Worm (Caenorhabditis elegans) whole organism, L1 larva: ENCODE results near the gene arrd-19.

Experiments used
- F16B12.6 ChIP-seq: fragments of 150-350 bp; optimal IDR thresholded peaks from 2 replicates; lab custom pipeline; 2014; ENCODE audit warnings: missing biosample characterization, missing genetic modification characterization
- aha-1 ChIP-seq: fragments of 150-350 bp; optimal IDR thresholded peaks from 2 replicates; lab custom pipeline; 2014; ENCODE audit warnings: missing biosample characterization, missing genetic modification characterization
- aly-2 ChIP-seq: fragments of 150-350 bp; optimal IDR thresholded peaks from 2 replicates; lab custom pipeline; 2014; ENCODE audit warnings: missing biosample characterization, missing genetic modification characterization
- ama-1 ChIP-seq: fragments of 150-350 bp; optimal IDR thresholded peaks from 2 replicates; lab custom pipeline; 2014
- blmp-1 ChIP-seq: fragments of 150-350 bp; optimal IDR thresholded peaks from 2 replicates; lab custom pipeline; 2014; ENCODE audit warnings: missing biosample characterization, missing genetic modification characterization
- ceh-63 ChIP-seq: fragments of 200-800 bp; sonication (Bioruptor generic); optimal IDR thresholded peaks from 2 replicates; lab custom pipeline; 2018; ENCODE audit warnings: mild to moderate bottlenecking, missing genetic modification characterization, missing compliant biosample characterization
- ceh-82 ChIP-seq, 3 experiments: fragments of 150-350 bp in 1 of 3; sonication (generic microtip) in 2 of 3; optimal IDR thresholded peaks; 2 replicates each; lab custom pipeline; 2014 to 2017; ENCODE audit warnings: missing biosample characterization in 3 of 3, missing genetic modification characterization in 3 of 3
- ceh-88 ChIP-seq: fragments of 200-800 bp; sonication (Bioruptor generic); IDR thresholded peaks from 2 replicates; pipeline ENCODE4 v1.3.6; 2022; ENCODE audit warnings: missing genetic modification characterization, missing compliant biosample characterization
- ces-1 ChIP-seq: fragments of 150-350 bp; optimal IDR thresholded peaks from 2 replicates; lab custom pipeline; 2014; ENCODE audit warnings: missing biosample characterization, missing genetic modification reagents, missing genetic modification characterization
- dpl-1 ChIP-seq, 3 experiments: fragments of 150-350 bp in 2 of 3; sonication (generic microtip) in 1 of 3; optimal IDR thresholded peaks; 2 replicates each; lab custom pipeline; 2014 to 2017; ENCODE audit warnings: missing biosample characterization in 3 of 3, missing genetic modification characterization in 3 of 3, missing genetic modification reagents in 3 of 3
- efl-1 ChIP-seq, 4 experiments: fragments of 150-350 bp; optimal IDR thresholded peaks in 3 of 4; peaks in 1 of 4; 1 replicate in 1 of 4; 2 replicates in 3 of 4; lab custom pipeline; 2014; ENCODE audit warnings: missing biosample characterization in 2 of 4, missing genetic modification characterization in 2 of 4, missing genetic modification reagents in 2 of 4
- efl-3 ChIP-seq: fragments of 200-800 bp; sonication (Bioruptor generic); optimal IDR thresholded peaks from 2 replicates; lab custom pipeline; 2018; ENCODE audit warnings: mild to moderate bottlenecking, missing genetic modification characterization, missing compliant biosample characterization
- egl-27 ChIP-seq, 2 experiments: fragments of 150-350 bp in 1 of 2; sonication (generic microtip); optimal IDR thresholded peaks; 3 replicates each; lab custom pipeline; 2017 to 2018; ENCODE audit warnings: missing biosample characterization in 2 of 2, missing genetic modification characterization in 2 of 2, missing genetic modification reagents in 2 of 2
- ets-5 ChIP-seq: fragments of 200-800 bp; sonication (Bioruptor generic); IDR thresholded peaks from 2 replicates; pipeline ENCODE4 v1.3.6; 2022; ENCODE audit warnings: missing genetic modification characterization, missing compliant biosample characterization
- fkh-8 ChIP-seq: sonication (generic microtip); optimal IDR thresholded peaks from 2 replicates; lab custom pipeline; 2016; ENCODE audit warnings: mild to moderate bottlenecking, missing genetic modification characterization, missing compliant biosample characterization
- fos-1 ChIP-seq: fragments of 150-350 bp; optimal IDR thresholded peaks from 2 replicates; lab custom pipeline; 2014; ENCODE audit warnings: missing biosample characterization, missing genetic modification characterization
- hpl-2 ChIP-seq: fragments of 150-350 bp; optimal IDR thresholded peaks from 2 replicates; lab custom pipeline; 2014; ENCODE audit warnings: missing biosample characterization, missing genetic modification reagents, missing genetic modification characterization
- irx-1 ChIP-seq: sonication (generic microtip); optimal IDR thresholded peaks from 2 replicates; lab custom pipeline; 2016; ENCODE audit warnings: missing genetic modification characterization, missing compliant biosample characterization
- lin-14 ChIP-seq: fragments of 200-800 bp; sonication (Bioruptor generic); optimal IDR thresholded peaks from 2 replicates; lab custom pipeline; 2018; ENCODE audit warnings: mild to moderate bottlenecking, missing genetic modification characterization, moderate library complexity, missing compliant biosample characterization
- lin-15B ChIP-seq: fragments of 150-350 bp; sonication (generic microtip); optimal IDR thresholded peaks from 3 replicates; lab custom pipeline; 2014; ENCODE audit warnings: missing biosample characterization, missing genetic modification characterization
- lin-35 ChIP-seq, 2 experiments: fragments of 150-350 bp; optimal IDR thresholded peaks; 2 replicates each; lab custom pipeline; 2014; ENCODE audit warnings: missing biosample characterization in 2 of 2, missing genetic modification characterization in 2 of 2, missing genetic modification reagents in 2 of 2
- lsy-2 ChIP-seq, 2 experiments: fragments of 150-350 bp; optimal IDR thresholded peaks; 2 replicates each; lab custom pipeline; 2014; ENCODE audit warnings: missing biosample characterization in 2 of 2, missing genetic modification characterization in 2 of 2
- mdl-1 ChIP-seq, 2 experiments: fragments of 150-350 bp; optimal IDR thresholded peaks; 2 replicates each; lab custom pipeline; 2014 to 2017; ENCODE audit warnings: missing biosample characterization in 2 of 2, missing genetic modification characterization in 2 of 2, inconsistent platforms in 1 of 2
- mep-1 ChIP-seq: fragments of 150-350 bp; optimal IDR thresholded peaks from 2 replicates; lab custom pipeline; 2014; ENCODE audit warnings: missing biosample characterization, missing genetic modification characterization
- nhr-11 ChIP-seq: fragments of 150-350 bp; optimal IDR thresholded peaks from 2 replicates; lab custom pipeline; 2014; ENCODE audit warnings: missing biosample characterization, missing genetic modification characterization
- nhr-19 ChIP-seq: fragments of 200-800 bp; sonication (Bioruptor generic); conservative IDR thresholded peaks from 2 replicates; pipeline ENCODE4 v1.3.6; 2022; ENCODE audit warnings: missing genetic modification characterization, missing compliant biosample characterization
- nhr-20 ChIP-seq: sonication (generic microtip); optimal IDR thresholded peaks from 2 replicates; lab custom pipeline; 2016; ENCODE audit warnings: mild to moderate bottlenecking, missing genetic modification characterization, missing compliant biosample characterization
- nhr-237 ChIP-seq: fragments of 150-350 bp; optimal IDR thresholded peaks from 2 replicates; lab custom pipeline; 2014; ENCODE audit warnings: missing biosample characterization, missing genetic modification characterization
- nhr-47 ChIP-seq: sonication (generic microtip); optimal IDR thresholded peaks from 2 replicates; lab custom pipeline; 2016; ENCODE audit warnings: mild to moderate bottlenecking, missing genetic modification characterization, moderate library complexity, missing compliant biosample characterization
- nhr-71 ChIP-seq: sonication (generic microtip); optimal IDR thresholded peaks from 2 replicates; lab custom pipeline; 2016; ENCODE audit warnings: mild to moderate bottlenecking, missing genetic modification characterization, moderate library complexity, missing compliant biosample characterization
- nhr-76 ChIP-seq: sonication (generic microtip); optimal IDR thresholded peaks from 2 replicates; lab custom pipeline; 2017; ENCODE audit warnings: missing biosample characterization, missing genetic modification characterization
- nhr-85 ChIP-seq: sonication (generic microtip); peaks from one replicate; lab custom pipeline; 2016; ENCODE audit warnings: missing genetic modification characterization, inconsistent platforms, missing compliant biosample characterization
- pag-3 ChIP-seq: sonication (generic microtip); optimal IDR thresholded peaks from 2 replicates; lab custom pipeline; 2017; ENCODE audit warnings: missing genetic modification characterization, mild to moderate bottlenecking, missing compliant biosample characterization, antibody characterized with exemption, borderline replicate concordance; ENCODE audit not compliant: insufficient read depth
- pqm-1 ChIP-seq: sonication (generic microtip); optimal IDR thresholded peaks from 3 replicates; lab custom pipeline; 2017; ENCODE audit warnings: missing biosample characterization, missing genetic modification characterization
- rnt-1 ChIP-seq: sonication (generic microtip); optimal IDR thresholded peaks from 2 replicates; lab custom pipeline; 2016; ENCODE audit warnings: mild to moderate bottlenecking, missing genetic modification characterization, moderate library complexity, missing compliant biosample characterization
- snu-23 ChIP-seq: sonication (generic microtip); optimal IDR thresholded peaks from 2 replicates; lab custom pipeline; 2016; ENCODE audit warnings: missing genetic modification characterization, missing compliant biosample characterization
- swsn-7 ChIP-seq: sonication (generic microtip); optimal IDR thresholded peaks from 2 replicates; lab custom pipeline; 2016; ENCODE audit warnings: missing genetic modification characterization, missing compliant biosample characterization
- tbx-2 ChIP-seq: sonication (generic microtip); optimal IDR thresholded peaks from 2 replicates; lab custom pipeline; 2016; ENCODE audit warnings: missing genetic modification characterization, missing compliant biosample characterization
- unc-130 ChIP-seq: fragments of 150-350 bp; optimal IDR thresholded peaks from 2 replicates; lab custom pipeline; 2017; ENCODE audit warnings: missing biosample characterization, missing genetic modification characterization, inconsistent platforms
- unc-30 ChIP-seq: sonication (generic microtip); optimal IDR thresholded peaks from 2 replicates; lab custom pipeline; 2017; ENCODE audit warnings: missing biosample characterization, missing genetic modification characterization
- vab-15 ChIP-seq: sonication (generic microtip); optimal IDR thresholded peaks from 2 replicates; lab custom pipeline; 2017; ENCODE audit warnings: missing genotype, mild to moderate bottlenecking, missing genetic modification characterization, missing compliant biosample characterization
- zip-4 ChIP-seq: fragments of 200-800 bp; sonication (Bioruptor generic); optimal IDR thresholded peaks from 2 replicates; lab custom pipeline; 2018; ENCODE audit warnings: mild to moderate bottlenecking, missing genetic modification characterization, moderate library complexity, missing compliant biosample characterization

arrd-19 gene

ce11 chrV:3279138-3279537 is 36.2 kb downstream of the arrd-19 start:
- no peak for TF ChIP-seq ceh-82 (tag; optimal IDR thresholded peaks at IDR 0.05; lab: Kevin White, UChicago)
- TF ChIP-seq nhr-71 (tag; lab: Kevin White, UChicago): peak; percentile 35
- TF ChIP-seq rnt-1 (tag; lab: Kevin White, UChicago): peak; percentile 65
- TF ChIP-seq lin-14 (GFP tag; lab: Kevin White, UChicago): peak; percentile 53

DNA sequence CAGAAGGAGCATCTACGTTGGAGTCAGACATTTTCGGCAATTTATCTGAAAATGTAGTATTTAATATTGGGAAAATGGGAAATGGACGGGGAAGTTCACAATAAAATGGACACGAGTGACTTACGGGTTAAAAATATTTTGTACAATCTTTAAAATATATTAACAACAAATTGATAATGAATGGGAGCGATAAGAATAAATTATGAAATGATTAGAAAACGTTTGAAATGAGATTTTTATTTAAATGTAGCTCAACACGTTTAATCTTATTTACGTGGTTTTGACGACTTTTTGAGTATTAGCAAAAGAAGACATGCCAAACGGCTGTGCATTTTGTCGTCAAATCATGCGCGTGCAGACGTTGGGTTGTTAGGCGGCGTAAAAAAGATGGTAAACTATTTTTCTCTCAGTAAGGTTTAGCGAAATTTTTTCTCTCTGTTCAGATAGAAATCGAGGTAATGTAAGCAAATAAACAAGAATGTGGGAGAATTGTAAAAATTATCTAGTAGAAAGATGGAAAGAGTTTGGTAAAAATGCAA is 37.1 kb downstream of the arrd-19 start, which contains the start of gene fbxa-64:
Gene fbxa-64 (minus strand): TSS at position 51 of the 539 bp plus-strand sequence.
- TF ChIP-seq lin-35 (GFP tag; optimal IDR thresholded peaks at IDR 0.05; lab: Kevin White, UChicago) (peak; percentile 27 to 46), efl-1 (optimal IDR thresholded peaks at IDR 0.05; lab: Kevin White, UChicago) (peak; percentile 24 to 38), efl-1 (GFP tag; optimal IDR thresholded peaks at IDR 0.05 in 1 of 2; lab: Kevin White, UChicago) (peak; percentile 39 to 94), ama-1 (lab: Kevin White, UChicago) (no peak), lsy-2 (tag; optimal IDR thresholded peaks at IDR 0.05; lab: Kevin White, UChicago) (peak in 1 of 2 experiments; percentile 2), dpl-1 (GFP tag; optimal IDR thresholded peaks at IDR 0.05; lab: Kevin White, UChicago) (peak in 2 of 3 experiments; percentile 26 to 53), fkh-8 (tag; lab: Kevin White, UChicago) (no peak), F16B12.6 (tag; lab: Kevin White, UChicago) (peak; percentile 83), zip-4 (GFP tag; lab: Kevin White, UChicago) (no peak), nhr-47 (tag; lab: Kevin White, UChicago) (peak; percentile 21), nhr-71 (tag; lab: Kevin White, UChicago) (peak; percentile 21), blmp-1 (tag; lab: Kevin White, UChicago) (peak; percentile 14), nhr-76 (no peak), mep-1 (tag; lab: Kevin White, UChicago) (peak; percentile 50), mdl-1 (tag; optimal IDR thresholded peaks at IDR 0.05; lab: Kevin White, UChicago) (no peak), swsn-7 (peak; percentile 7), nhr-237 (no peak), ceh-82 (tag; optimal IDR thresholded peaks at IDR 0.05; lab: Kevin White, UChicago) (no peak), aha-1 (tag; lab: Kevin White, UChicago) (no peak), nhr-20 (peak; percentile 10), snu-23 (peak; percentile 44)
- TF ChIP-seq, all 84 proteins: peak for 12

ce11 chrV:3276184-3276583 is 39.1 kb downstream of the arrd-19 start:
- TF ChIP-seq unc-130 (tag; lab: Kevin White, UChicago) (no peak), vab-15 (tag; lab: Kevin White, UChicago) (no peak), nhr-19 (GFP tag; lab: Robert Waterston, UW) (peak; percentile 33; the same call in 1 of the 2 replicates), lin-14 (GFP tag; lab: Kevin White, UChicago) (peak; percentile 75), nhr-20 (peak; percentile 29), nhr-71 (tag; lab: Kevin White, UChicago) (peak; percentile 71), ceh-88 (GFP tag; lab: Robert Waterston, UW) (no peak), rnt-1 (tag; lab: Kevin White, UChicago) (peak; percentile 49), ets-5 (GFP tag; lab: Robert Waterston, UW) (no peak), nhr-237 (no peak)

DNA sequence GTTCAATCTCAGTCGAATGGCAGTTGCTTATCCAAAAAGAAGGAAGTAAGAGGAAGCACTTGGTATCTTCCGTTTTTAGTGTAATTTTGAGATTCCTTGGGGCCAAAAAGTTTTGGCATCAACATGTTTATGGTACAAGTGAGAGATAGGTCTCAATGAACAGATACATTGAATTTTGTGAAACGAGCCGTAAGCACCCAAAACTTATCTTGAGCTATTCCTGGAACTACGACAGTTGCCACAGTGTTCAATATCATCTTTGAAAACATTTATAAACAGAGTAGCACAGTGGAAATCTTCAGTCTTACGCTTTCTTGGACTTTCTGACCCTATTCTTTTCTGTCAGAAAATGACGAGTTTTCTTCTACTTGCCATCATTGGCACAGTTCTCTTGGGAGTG is 40.3 kb downstream of the arrd-19 start, which contains the start of gene T28A11.3:
Gene T28A11.3 (plus strand): TSS at position 301 of the 400 bp plus-strand sequence.
- no peak for TF ChIP-seq aha-1 (tag; lab: Kevin White, UChicago)
- TF ChIP-seq rnt-1 (tag; lab: Kevin White, UChicago): no peak
- no peak for TF ChIP-seq efl-3
- TF ChIP-seq aly-2 (tag; lab: Kevin White, UChicago): no peak
- TF ChIP-seq ceh-82 (tag; optimal IDR thresholded peaks at IDR 0.05; lab: Kevin White, UChicago): no peak

- TF ChIP-seq nhr-11 (tag; lab: Kevin White, UChicago) (no peak), irx-1 (tag; lab: Kevin White, UChicago) (no peak), ceh-63 (no peak), ces-1 (no peak), fos-1 (tag; lab: Kevin White, UChicago) (no peak), unc-30 (no peak), pqm-1 (tag; lab: Kevin White, UChicago) (no peak), egl-27 (tag; optimal IDR thresholded peaks at IDR 0.05; lab: Kevin White, UChicago) (no peak), swsn-7 (no peak), fkh-8 (tag; lab: Kevin White, UChicago) (no peak), unc-130 (tag; lab: Kevin White, UChicago) (no peak), pag-3 (no peak), nhr-85 (tag; lab: Kevin White, UChicago) (no peak), hpl-2 (GFP tag; lab: Kevin White, UChicago) (no peak), tbx-2 (tag; lab: Kevin White, UChicago) (no peak), nhr-20 (no peak), lin-15B (tag; lab: Kevin White, UChicago) (no peak)
These were observed 41.7 kb downstream of the arrd-19 start, which contains the start of gene T28A11.4 for ce11 chrV:3273577-3274100. TSS of gene T28A11.4 (plus strand) at chrV:3274050.
